Fruit fly (Drosophila melanogaster) whole organism, prepupa: ENCODE measurements around the gene CG31204.
A peak's percentile ranks its signal among the peaks of the same experiment; 100 is the strongest.

ENCODE experiments used
- CG10669 ChIP-seq: fragments of 200-800 bp; sonication (Bioruptor generic); optimal IDR thresholded peaks from 3 replicates; lab custom pipeline; 2018; ENCODE audit warnings: missing biosample characterization, mild to moderate bottlenecking, missing genetic modification characterization, moderate library complexity
- CG11294 ChIP-seq: fragments of 200-800 bp; sonication (Bioruptor generic); IDR thresholded peaks from 2 replicates; pipeline ENCODE4 v1.3.6; 2022; ENCODE audit warnings: missing biosample characterization, missing genetic modification characterization
- CG11762 ChIP-seq: fragments of 200-800 bp; sonication (Bioruptor generic); optimal IDR thresholded peaks from 3 replicates; lab custom pipeline; 2016; ENCODE audit warnings: missing biosample characterization, missing genetic modification characterization; ENCODE audit not compliant: insufficient read depth
- CG11902 ChIP-seq: fragments of 200-800 bp; sonication (Bioruptor generic); optimal IDR thresholded peaks from 3 replicates; lab custom pipeline; 2016; ENCODE audit warnings: missing biosample characterization, missing genetic modification characterization
- CG15336 ChIP-seq: fragments of 200-800 bp; sonication (Bioruptor generic); IDR thresholded peaks from 2 replicates; pipeline ENCODE4 v1.3.6; 2022; ENCODE audit warnings: missing biosample characterization, missing genetic modification characterization
- CG1621 ChIP-seq: fragments of 200-800 bp; sonication (Bioruptor generic); optimal IDR thresholded peaks from 3 replicates; lab custom pipeline; 2018; ENCODE audit warnings: missing biosample characterization, mild to moderate bottlenecking, missing genetic modification characterization
- CG16779 ChIP-seq: fragments of 200-800 bp; sonication (Bioruptor generic); optimal IDR thresholded peaks from 3 replicates; lab custom pipeline; 2017; ENCODE audit warnings: missing biosample characterization, mild to moderate bottlenecking, missing genetic modification characterization
- CG31627 ChIP-seq: fragments of 200-800 bp; sonication (Bioruptor generic); optimal IDR thresholded peaks from 3 replicates; lab custom pipeline; 2016; ENCODE audit warnings: missing biosample characterization, missing genetic modification characterization
- CG32006 ChIP-seq: fragments of 200-800 bp; sonication (Bioruptor generic); optimal IDR thresholded peaks from 3 replicates; lab custom pipeline; 2017; ENCODE audit warnings: missing biosample characterization, mild to moderate bottlenecking, missing genetic modification characterization
- CG34406 ChIP-seq: fragments of 200-800 bp; sonication (Bioruptor generic); optimal IDR thresholded peaks from 3 replicates; lab custom pipeline; 2016; ENCODE audit warnings: missing biosample characterization, missing genetic modification characterization
- CG3919 ChIP-seq: fragments of 200-800 bp; sonication (Bioruptor generic); optimal IDR thresholded peaks from 3 replicates; lab custom pipeline; 2016; ENCODE audit warnings: missing biosample characterization, missing genetic modification characterization
- CG6808 ChIP-seq: fragments of 200-800 bp; sonication (Bioruptor generic); optimal IDR thresholded peaks from 3 replicates; lab custom pipeline; 2017; ENCODE audit warnings: missing biosample characterization, missing genetic modification characterization, mild to moderate bottlenecking, moderate library complexity, missing genetic modification reagents
- CG6854 ChIP-seq: fragments of 200-800 bp; sonication (Bioruptor generic); optimal IDR thresholded peaks from 2 replicates; lab custom pipeline; 2017; ENCODE audit warnings: missing biosample characterization, mild to moderate bottlenecking, missing genetic modification characterization
- CG7368 ChIP-seq: fragments of 200-800 bp; sonication (Bioruptor generic); optimal IDR thresholded peaks from 3 replicates; lab custom pipeline; 2016; ENCODE audit warnings: missing biosample characterization, missing genetic modification characterization
- CG8119 ChIP-seq: fragments of 200-800 bp; sonication (Bioruptor generic); IDR thresholded peaks from 3 replicates; pipeline ENCODE4 v1.3.6; 2022; ENCODE audit warnings: missing biosample characterization, missing genetic modification characterization
- CG8319 ChIP-seq: fragments of 200-800 bp; sonication (Bioruptor generic); optimal IDR thresholded peaks from 3 replicates; lab custom pipeline; 2016; ENCODE audit warnings: missing biosample characterization, missing genetic modification characterization
- CG8632 ChIP-seq: fragments of 200-800 bp; sonication (Bioruptor generic); optimal IDR thresholded peaks from 3 replicates; lab custom pipeline; 2016; ENCODE audit warnings: missing biosample characterization, missing genetic modification characterization
- Eip75B ChIP-seq: fragments of 200-800 bp; sonication (Bioruptor generic); optimal IDR thresholded peaks from 3 replicates; lab custom pipeline; 2016; ENCODE audit warnings: missing biosample characterization, missing genetic modification characterization
- Eip78C ChIP-seq: fragments of 200-800 bp; sonication (Bioruptor generic); peaks from one replicate; lab custom pipeline; 2016; ENCODE audit warnings: missing biosample characterization, missing genetic modification characterization
- Eip93F ChIP-seq: fragments of 200-800 bp; sonication (Bioruptor generic); optimal IDR thresholded peaks from 2 replicates; lab custom pipeline; 2016; ENCODE audit warnings: missing biosample characterization, mild to moderate bottlenecking, missing genetic modification characterization
- Ets96B ChIP-seq: fragments of 200-800 bp; optimal IDR thresholded peaks from 2 replicates; lab custom pipeline; 2019; ENCODE audit warnings: missing biosample characterization, mild to moderate bottlenecking, missing genetic modification characterization, moderate library complexity
- Hr38 ChIP-seq: sonication (Bioruptor generic); optimal IDR thresholded peaks from 2 replicates; lab custom pipeline; 2016; ENCODE audit warnings: missing biosample characterization, missing genetic modification characterization
- Lpt ChIP-seq: fragments of 200-800 bp; sonication (Bioruptor generic); optimal IDR thresholded peaks from 3 replicates; lab custom pipeline; 2016; ENCODE audit warnings: missing biosample characterization, missing genetic modification characterization
- Met ChIP-seq: fragments of 200-800 bp; sonication (Bioruptor generic); optimal IDR thresholded peaks from 3 replicates; lab custom pipeline; 2016; ENCODE audit warnings: missing biosample characterization, missing genetic modification characterization
- OdsH ChIP-seq: fragments of 200-800 bp; sonication (Bioruptor generic); optimal IDR thresholded peaks from 3 replicates; lab custom pipeline; 2016; ENCODE audit warnings: missing biosample characterization, missing genetic modification characterization
- Smox ChIP-seq: fragments of 200-800 bp; sonication (Bioruptor generic); optimal IDR thresholded peaks from 3 replicates; lab custom pipeline; 2016; ENCODE audit warnings: missing biosample characterization, missing genetic modification characterization
- Sox102F ChIP-seq: fragments of 200-800 bp; sonication (Bioruptor generic); optimal IDR thresholded peaks from 2 replicates; lab custom pipeline; 2016; ENCODE audit warnings: missing biosample characterization, mild to moderate bottlenecking, missing genetic modification characterization
- Sox14 ChIP-seq: fragments of 200-800 bp; sonication (Bioruptor generic); optimal IDR thresholded peaks from 3 replicates; lab custom pipeline; 2016; ENCODE audit warnings: missing biosample characterization, missing genetic modification characterization
- Sox15 ChIP-seq: fragments of 200-800 bp; sonication (Bioruptor generic); optimal IDR thresholded peaks from 3 replicates; lab custom pipeline; 2016; ENCODE audit warnings: missing biosample characterization, missing genetic modification characterization
- achi ChIP-seq: fragments of 200-800 bp; sonication (Bioruptor generic); optimal IDR thresholded peaks from 3 replicates; lab custom pipeline; 2016; ENCODE audit warnings: missing biosample characterization, missing genetic modification characterization
- fd59A ChIP-seq: fragments of 200-800 bp; sonication (Bioruptor generic); optimal IDR thresholded peaks from 2 replicates; lab custom pipeline; 2017; ENCODE audit warnings: missing biosample characterization, mild to moderate bottlenecking, missing genetic modification characterization, missing genetic modification reagents
- fd85E ChIP-seq: fragments of 200-800 bp; sonication (Bioruptor generic); optimal IDR thresholded peaks from 3 replicates; lab custom pipeline; 2016; ENCODE audit warnings: missing biosample characterization, missing genetic modification characterization
- pdm3 ChIP-seq: fragments of 200-800 bp; sonication (Bioruptor generic); optimal IDR thresholded peaks from 3 replicates; lab custom pipeline; 2016; ENCODE audit warnings: missing biosample characterization, missing genetic modification characterization
- salr ChIP-seq, 2 experiments: fragments of 200-800 bp; sonication (Bioruptor generic); optimal IDR thresholded peaks; 3 replicates each; lab custom pipeline; 2016 to 2018; ENCODE audit warnings: missing biosample characterization in 2 of 2, missing genetic modification characterization in 2 of 2, mild to moderate bottlenecking in 1 of 2
- svp ChIP-seq: fragments of 200-800 bp; sonication (Bioruptor generic); peaks from one replicate; lab custom pipeline; 2016; ENCODE audit warnings: missing biosample characterization, missing genetic modification characterization
- topi ChIP-seq: fragments of 200-800 bp; sonication (Bioruptor generic); optimal IDR thresholded peaks from 3 replicates; lab custom pipeline; 2016; ENCODE audit warnings: missing biosample characterization, missing genetic modification characterization

The CG31204 gene

DNA sequence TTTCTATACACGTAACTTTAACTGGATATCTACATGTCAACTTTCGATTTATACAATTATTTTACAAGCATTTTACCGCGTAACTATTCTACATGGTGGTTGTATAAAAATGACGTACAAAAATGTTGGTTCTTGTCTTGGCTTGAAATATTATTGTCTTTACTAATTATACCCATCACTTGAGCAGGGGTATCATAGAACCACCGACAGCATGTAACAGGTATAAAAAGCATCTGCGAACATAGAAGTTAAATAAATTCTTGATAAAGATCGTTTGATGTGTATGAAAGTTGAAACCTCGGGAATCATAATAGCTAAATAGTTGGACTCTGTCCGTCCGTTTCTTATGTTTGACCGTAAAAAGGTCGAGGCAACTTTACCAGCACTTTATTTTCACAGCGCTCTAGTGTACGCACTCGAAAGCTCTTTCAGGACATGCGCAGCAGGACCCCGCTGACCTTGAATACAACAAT lies 12.1 kb downstream of the CG31204 start (continued):
- TF ChIP-seq CG3919 (GFP tag; lab: Kevin White, UChicago) (no peak), Eip93F (GFP tag; lab: Kevin White, UChicago) (peak; percentile 48), CG11294 (GFP tag; lab: Robert Waterston, UW) (peak; percentile 49; the same call in 1 of the 2 replicates), salr (GFP tag; optimal IDR thresholded peaks at IDR 0.05; lab: Kevin White, UChicago) (peak; percentile 5 to 57), pdm3 (peak; percentile 68), CG11762 (GFP tag; lab: Kevin White, UChicago) (no peak), CG6854 (no peak), Smox (peak; percentile 55), svp (peak; percentile 84), Sox14 (peak; percentile 79), Eip75B (GFP tag; lab: Kevin White, UChicago) (peak; percentile 79), CG11902 (GFP tag; lab: Kevin White, UChicago) (no peak), Sox102F (GFP tag; lab: Kevin White, UChicago) (peak; percentile 84), fd85E (GFP tag; lab: Kevin White, UChicago) (no peak), Lpt (GFP tag; lab: Kevin White, UChicago) (no peak), Met (GFP tag; lab: Kevin White, UChicago) (peak; percentile 87), topi (GFP tag; lab: Kevin White, UChicago) (peak; percentile 64), CG1621 (tag; lab: Kevin White, UChicago) (peak; percentile 61), Ets96B (tag; lab: Kevin White, UChicago) (peak; percentile 60), CG15336 (GFP tag; lab: Robert Waterston, UW) (peak; percentile 75), CG6808 (peak; percentile 12), CG34406 (GFP tag; lab: Kevin White, UChicago) (peak; percentile 74), Hr38 (GFP tag; lab: Kevin White, UChicago) (no peak), CG8632 (GFP tag; lab: Kevin White, UChicago) (peak; percentile 65), CG31627 (GFP tag; lab: Kevin White, UChicago) (peak; percentile 60), CG10669 (GFP tag; lab: Kevin White, UChicago) (peak; percentile 32), CG16779 (peak; percentile 61), Sox15 (no peak), OdsH (GFP tag; lab: Kevin White, UChicago) (peak; percentile 44), Eip78C (GFP tag; lab: Kevin White, UChicago) (no peak), achi (peak; percentile 55)

DNA sequence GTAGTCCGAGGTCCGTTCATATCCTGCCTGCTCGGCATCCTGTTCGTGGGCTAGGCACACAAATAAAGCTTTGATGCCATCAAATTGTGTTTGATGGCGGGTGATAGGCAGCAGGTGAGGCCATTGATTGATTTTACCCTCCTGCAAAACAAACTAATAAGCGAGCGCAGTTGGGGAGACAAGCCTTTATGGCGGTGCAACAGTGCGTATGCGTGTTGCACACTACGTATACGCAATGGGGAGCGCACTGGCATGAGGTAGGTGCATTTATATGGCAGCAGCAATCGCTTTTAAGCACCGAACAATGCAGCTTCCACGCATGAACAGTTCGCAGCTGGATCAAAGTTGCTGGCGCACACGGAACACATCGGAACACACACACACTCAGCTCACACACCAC lies 12.8 kb downstream of the CG31204 start:
- no peak for TF ChIP-seq Ets96B (tag; lab: Kevin White, UChicago)

DNA sequence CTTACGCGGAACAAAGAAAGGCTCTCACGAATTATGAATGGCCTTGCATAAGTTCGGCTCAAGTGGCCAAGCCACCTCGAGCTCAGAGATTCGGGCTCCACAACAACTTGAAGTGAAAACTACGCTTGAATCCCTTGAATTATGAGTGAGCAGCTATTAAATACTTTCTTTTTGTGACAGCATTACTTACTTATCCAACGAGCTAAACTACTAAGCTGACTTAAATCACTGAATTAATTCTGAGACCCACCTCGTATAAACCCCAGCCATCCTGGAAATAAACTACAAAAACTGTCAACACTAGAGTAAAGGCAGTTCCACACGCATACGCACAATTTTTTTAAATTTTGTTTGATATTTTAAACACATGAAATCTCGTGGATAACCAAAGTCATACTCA lies 21.2 kb downstream of the CG31204 start, which contains the start of gene gskt:
TSS of gene gskt (plus strand) at position 301 of the 400 bp plus-strand sequence.
- TF ChIP-seq CG10669 (GFP tag; lab: Kevin White, UChicago) (no peak), CG32006 (GFP tag; lab: Kevin White, UChicago) (no peak), CG8119 (GFP tag; lab: Robert Waterston, UW) (no peak), fd59A (GFP tag; lab: Kevin White, UChicago) (no peak), CG15336 (GFP tag; lab: Robert Waterston, UW) (no peak), CG11902 (GFP tag; lab: Kevin White, UChicago) (no peak), CG8319 (GFP tag; lab: Kevin White, UChicago) (no peak), achi (no peak), Sox15 (no peak), CG6854 (no peak)
- TF ChIP-seq, all 60 proteins: peak for 0

DNA sequence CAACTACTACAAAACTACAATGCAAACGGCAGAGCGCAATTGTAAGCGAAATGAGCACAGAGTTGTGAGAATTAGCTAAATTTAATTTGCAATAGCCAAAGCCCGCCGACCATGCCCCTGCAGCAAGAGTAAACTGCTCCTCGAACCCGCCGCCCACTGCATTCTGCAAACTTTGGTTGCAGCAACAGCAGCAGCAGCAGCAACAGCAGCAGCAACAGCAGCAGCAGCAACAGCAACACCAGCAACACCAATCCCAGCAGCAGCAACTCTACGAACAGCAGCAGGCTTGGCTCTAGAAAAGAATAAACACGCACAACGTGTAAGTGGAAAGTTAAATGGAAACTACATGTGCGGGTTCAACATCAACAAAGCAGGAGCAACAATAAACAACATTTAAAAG lies 23.1 kb downstream of the CG31204 start:
- TF ChIP-seq Met (GFP tag; lab: Kevin White, UChicago) (no peak), CG7368 (GFP tag; lab: Kevin White, UChicago) (no peak)
